Fruit fly (Drosophila melanogaster): ENCODE data around the gene CG34007.
"Not testable (repeated sequence)": the region's sequence is repeated elsewhere in the genome, so short reads cannot be mapped to it uniquely, and the experiment has no call there.

CG34007 gene

dm6 chr2L:20458975-20459374 lies 35.9 kb upstream of the CG34007 start, which contains the start of the genes CG18858 and Cdc23:
CG18858 (minus strand) TSS chr2L:20459075.
Cdc23 (plus strand) TSS chr2L:20459342.
- not testable (repeated sequence) for TF ChIP-seq Poxn (GFP tag; IDR thresholded peaks at IDR 0.05); CG14441 (GFP tag; IDR thresholded peaks at IDR 0.05); Hr39 (optimal IDR thresholded peaks at IDR 0.05)

dm6 chr2L:20463316-20463856 lies 31.4 kb upstream of the CG34007 start, which contains the start of gene CG2493:
CG2493 (minus strand) TSS chr2L:20463444.
- TF ChIP-seq ind (GFP tag; optimal IDR thresholded peaks at IDR 0.05) (peak; percentile 18), Xrp1 (GFP tag; IDR thresholded peaks at IDR 0.05) (peak; percentile 74), mam (GFP tag; optimal IDR thresholded peaks at IDR 0.05) (no peak), gcm2 (GFP tag; optimal IDR thresholded peaks at IDR 0.05) (no peak), E2f2 (GFP tag; IDR thresholded peaks at IDR 0.05) (peak; percentile 83), CG2199 (GFP tag; IDR thresholded peaks at IDR 0.05) (no peak), Ssrp (tag; optimal IDR thresholded peaks at IDR 0.05) (no peak), fd96Cb (tag; optimal IDR thresholded peaks at IDR 0.05) (peak; percentile 6), prd (optimal IDR thresholded peaks at IDR 0.05) (no peak), prd (GFP tag; IDR thresholded peaks at IDR 0.05) (peak; percentile 42; the same call in 1 of the 3 replicates), PHDP (tag; optimal IDR thresholded peaks at IDR 0.05) (no peak), D (optimal IDR thresholded peaks at IDR 0.05) (no peak), D (GFP tag; optimal IDR thresholded peaks at IDR 0.05) (no peak), CG4404 (GFP tag; IDR thresholded peaks at IDR 0.05) (no peak), E2f1 (GFP tag; IDR thresholded peaks at IDR 0.05) (no peak), CG32532 (GFP tag; IDR thresholded peaks at IDR 0.05) (peak; percentile 39; the same call in 1 of the 2 replicates), cwo (GFP tag; optimal IDR thresholded peaks at IDR 0.05) (no peak), Hsf (GFP tag; optimal IDR thresholded peaks at IDR 0.05) (no peak), CG18262 (tag; optimal IDR thresholded peaks at IDR 0.05) (peak; percentile 64), CG13296 (GFP tag; optimal IDR thresholded peaks at IDR 0.05) (no peak), CG17359 (tag; optimal IDR thresholded peaks at IDR 0.05) (peak; percentile 33), CG6791 (GFP tag; IDR thresholded peaks at IDR 0.05; ENCODE audit: partially characterized antibody) (no peak), dpn (GFP tag; optimal IDR thresholded peaks at IDR 0.05) (no peak), onecut (GFP tag; IDR thresholded peaks at IDR 0.05) (no peak), al (GFP tag; IDR thresholded peaks at IDR 0.05) (no peak), Sry-δ (GFP tag; optimal IDR thresholded peaks at IDR 0.05) (peak; percentile 6), Med (GFP tag) (peak; percentile 53), Dref (GFP tag; IDR thresholded peaks at IDR 0.05) (peak; percentile 49), CG16815 (GFP tag; optimal IDR thresholded peaks at IDR 0.05) (no peak), Meics (GFP tag; optimal IDR thresholded peaks at IDR 0.05) (peak; percentile 10), CG9797 (GFP tag; optimal IDR thresholded peaks at IDR 0.05) (peak; percentile 9), CG14710 (tag; optimal IDR thresholded peaks at IDR 0.05) (peak; percentile 59), sob (GFP tag; IDR thresholded peaks at IDR 0.05) (peak; percentile 59; the same call in 1 of the 2 replicates), CG17912 (GFP tag; optimal IDR thresholded peaks at IDR 0.05) (no peak), CG2889 (GFP tag; IDR thresholded peaks at IDR 0.05) (no peak), fd3F (GFP tag; optimal IDR thresholded peaks at IDR 0.05) (no peak), CG10654 (GFP tag; optimal IDR thresholded peaks at IDR 0.05) (peak; percentile 16), CG7963 (GFP tag; IDR thresholded peaks at IDR 0.05; ENCODE audit: partially characterized antibody) (no peak), Chrac-16 (GFP tag; optimal IDR thresholded peaks at IDR 0.05) (no peak), CkIIα-i1 (GFP tag; IDR thresholded peaks at IDR 0.05) (no peak), abd-A (tag; optimal IDR thresholded peaks at IDR 0.05) (peak; percentile 2), CG8290 (GFP tag; optimal IDR thresholded peaks at IDR 0.05) (no peak), CG8290 (tag; optimal IDR thresholded peaks at IDR 0.05) (no peak), nmo (GFP tag; optimal IDR thresholded peaks at IDR 0.05) (peak; percentile 5), CG9932 (GFP tag; IDR thresholded peaks at IDR 0.05) (peak; percentile 6; the same call in 1 of the 2 replicates), CG6765 (GFP tag; optimal IDR thresholded peaks at IDR 0.05) (no peak), CG31441 (GFP tag; IDR thresholded peaks at IDR 0.05) (peak; percentile 43; the same call in 1 of the 2 replicates)

Data from whole organism, embryonic.